Fruit fly (Drosophila melanogaster) whole organism, embryonic: ENCODE measurements around the gene CG16903.

Source experiments
- Aef1 ChIP-seq: fragments of 200-800 bp; sonication (Bioruptor generic); IDR thresholded peaks from 3 replicates; pipeline ENCODE4 v1.3.6; 2022; ENCODE audit warnings: missing biosample characterization, missing genetic modification characterization
- CG10321 ChIP-seq: fragments of 200-800 bp; sonication (Bioruptor generic); IDR thresholded peaks from 2 replicates; pipeline ENCODE4 v1.3.6; 2022; ENCODE audit warnings: missing biosample characterization, missing genetic modification characterization
- CG11456 ChIP-seq: fragments of 200-800 bp; sonication (Bioruptor generic); IDR thresholded peaks from 3 replicates; pipeline ENCODE4 v1.3.6; 2022; ENCODE audit warnings: missing biosample characterization, missing genetic modification characterization
- CG11696 ChIP-seq: fragments of 200-800 bp; sonication (Bioruptor generic); IDR thresholded peaks from 2 replicates; pipeline ENCODE4 v1.3.6; 2022; ENCODE audit warnings: missing biosample characterization, missing genetic modification characterization
- CG12299 ChIP-seq: fragments of 200-800 bp; sonication (Bioruptor generic); optimal IDR thresholded peaks from 2 replicates; lab custom pipeline; 2018; ENCODE audit warnings: missing biosample characterization, mild to moderate bottlenecking, missing genetic modification characterization
- CG12942 ChIP-seq: fragments of 200-800 bp; sonication (Bioruptor generic); optimal IDR thresholded peaks from 3 replicates; lab custom pipeline; 2016; ENCODE audit warnings: missing biosample characterization, missing genetic modification characterization
- CG13894 ChIP-seq: fragments of 200-800 bp; sonication (Bioruptor generic); optimal IDR thresholded peaks from 3 replicates; lab custom pipeline; 2018; ENCODE audit warnings: missing biosample characterization, mild to moderate bottlenecking, missing genetic modification characterization, moderate library complexity
- CG14441 ChIP-seq: fragments of 200-800 bp; sonication (Bioruptor generic); IDR thresholded peaks from 2 replicates; pipeline ENCODE4 v1.3.6; 2022; ENCODE audit warnings: missing biosample characterization, missing genetic modification characterization
- CG15073 ChIP-seq: fragments of 200-800 bp; sonication (Bioruptor generic); optimal IDR thresholded peaks from 2 replicates; lab custom pipeline; 2016; ENCODE audit warnings: missing biosample characterization, missing genetic modification characterization
- CG15514 ChIP-seq: fragments of 200-800 bp; sonication (Bioruptor generic); optimal IDR thresholded peaks from 3 replicates; lab custom pipeline; 2017; ENCODE audit warnings: missing biosample characterization, missing genetic modification characterization, mild to moderate bottlenecking, moderate library complexity, missing genetic modification reagents
- CG1647 ChIP-seq: fragments of 200-800 bp; sonication (Bioruptor generic); optimal IDR thresholded peaks from 3 replicates; lab custom pipeline; 2016; ENCODE audit warnings: missing biosample characterization, missing genetic modification characterization
- CG18764 ChIP-seq: fragments of 200-800 bp; sonication (Bioruptor generic); optimal IDR thresholded peaks from 3 replicates; lab custom pipeline; 2016; ENCODE audit warnings: missing biosample characterization, missing genetic modification characterization
- CG2199 ChIP-seq: fragments of 200-800 bp; sonication (Bioruptor generic); IDR thresholded peaks from 3 replicates; pipeline ENCODE4 v1.3.6; 2022; ENCODE audit warnings: missing biosample characterization, missing genetic modification characterization
- CG42726 ChIP-seq: fragments of 200-800 bp; sonication (Bioruptor generic); IDR thresholded peaks from 2 replicates; pipeline ENCODE4 v1.3.6; 2022; ENCODE audit warnings: missing biosample characterization, missing genetic modification characterization; ENCODE audit not compliant: partially characterized antibody
- CG4617 ChIP-seq: fragments of 200-800 bp; sonication (Bioruptor generic); optimal IDR thresholded peaks from 3 replicates; lab custom pipeline; 2016; ENCODE audit warnings: missing biosample characterization, missing genetic modification characterization, borderline replicate concordance
- CG5180 ChIP-seq: fragments of 200-800 bp; sonication (Bioruptor generic); optimal IDR thresholded peaks from 3 replicates; lab custom pipeline; 2017; ENCODE audit warnings: missing biosample characterization, missing genetic modification characterization, mild to moderate bottlenecking, moderate library complexity, missing genetic modification reagents
- CG6254 ChIP-seq: fragments of 200-800 bp; sonication (Bioruptor generic); optimal IDR thresholded peaks from 3 replicates; lab custom pipeline; 2017; ENCODE audit warnings: mild to moderate bottlenecking, missing biosample characterization, missing genetic modification reagents, missing genetic modification characterization
- CG9609 ChIP-seq: fragments of 200-800 bp; sonication (Bioruptor generic); optimal IDR thresholded peaks from 3 replicates; lab custom pipeline; 2016; ENCODE audit warnings: missing biosample characterization, missing genetic modification characterization
- CG9727 ChIP-seq: fragments of 200-800 bp; sonication (Bioruptor generic); optimal IDR thresholded peaks from 3 replicates; lab custom pipeline; 2017; ENCODE audit warnings: missing biosample characterization, mild to moderate bottlenecking, missing genetic modification characterization
- Camta ChIP-seq: fragments of 200-800 bp; sonication (Bioruptor generic); optimal IDR thresholded peaks from 2 replicates; lab custom pipeline; 2016; ENCODE audit warnings: missing biosample characterization, missing genetic modification characterization
- Deaf1 ChIP-seq: fragments of 200-800 bp; optimal IDR thresholded peaks from 3 replicates; lab custom pipeline; 2019; ENCODE audit warnings: missing biosample characterization, mild to moderate bottlenecking, missing genetic modification characterization, moderate library complexity
- Gug ChIP-seq: fragments of 200-800 bp; sonication (Bioruptor generic); IDR thresholded peaks from 4 replicates; pipeline ENCODE4 v1.3.6; 2022; ENCODE audit warnings: missing biosample characterization, missing genetic modification characterization
- Hey ChIP-seq: fragments of 200-800 bp; sonication (Bioruptor generic); optimal IDR thresholded peaks from 3 replicates; lab custom pipeline; 2018; ENCODE audit warnings: missing biosample characterization, mild to moderate bottlenecking, missing genetic modification characterization
- Lpt ChIP-seq: fragments of >200 bp; optimal IDR thresholded peaks from 2 replicates; lab custom pipeline; 2018; ENCODE audit warnings: missing biosample characterization, missing genetic modification characterization
- MBD-R2 ChIP-seq: fragments of 200-800 bp; sonication (Bioruptor generic); IDR thresholded peaks from 2 replicates; pipeline ENCODE4 v1.3.6; 2022; ENCODE audit warnings: missing biosample characterization, missing genetic modification characterization
- Mes4 ChIP-seq: fragments of 200-800 bp; sonication (Bioruptor generic); optimal IDR thresholded peaks from 2 replicates; lab custom pipeline; 2016; ENCODE audit warnings: missing biosample characterization, missing genetic modification characterization
- NK7.1 ChIP-seq: fragments of 200-800 bp; sonication (Bioruptor generic); optimal IDR thresholded peaks from 3 replicates; lab custom pipeline; 2016; ENCODE audit warnings: missing biosample characterization, missing genetic modification characterization
- Pdp1 ChIP-seq, 2 experiments: fragments of 200-800 bp; sonication (Bioruptor generic); optimal IDR thresholded peaks; 3 replicates each; lab custom pipeline; 2016; ENCODE audit warnings: missing biosample characterization in 2 of 2, missing genetic modification characterization in 2 of 2, mild to moderate bottlenecking in 1 of 2, moderate library complexity in 1 of 2
- Scr ChIP-seq: fragments of 200-800 bp; sonication (Bioruptor generic); IDR thresholded peaks from 2 replicates; pipeline ENCODE4 v1.3.6; 2022; ENCODE audit warnings: missing biosample characterization, missing genetic modification characterization; ENCODE audit not compliant: partially characterized antibody
- TFAM ChIP-seq: fragments of 200-800 bp; sonication (Bioruptor generic); optimal IDR thresholded peaks from 2 replicates; lab custom pipeline; 2017; ENCODE audit warnings: missing biosample characterization, missing genetic modification characterization, inconsistent platforms
- Xrp1 ChIP-seq: fragments of 200-800 bp; sonication (Bioruptor generic); IDR thresholded peaks from 2 replicates; pipeline ENCODE4 v1.3.6; 2022; ENCODE audit warnings: missing biosample characterization, missing genetic modification characterization
- ab ChIP-seq: fragments of 200-800 bp; sonication (Bioruptor generic); optimal IDR thresholded peaks from 2 replicates; lab custom pipeline; 2016; ENCODE audit warnings: missing biosample characterization, missing genetic modification characterization
- ewg ChIP-seq: fragments of 200-800 bp; sonication (Bioruptor generic); optimal IDR thresholded peaks from 3 replicates; lab custom pipeline; 2017; ENCODE audit warnings: mild to moderate bottlenecking, missing biosample characterization, missing genetic modification reagents, missing genetic modification characterization
- eyg ChIP-seq: fragments of 200-800 bp; sonication (Bioruptor generic); optimal IDR thresholded peaks from 3 replicates; lab custom pipeline; 2016; ENCODE audit warnings: missing biosample characterization, missing genetic modification characterization
- fru ChIP-seq: fragments of >200 bp; optimal IDR thresholded peaks from 2 replicates; lab custom pipeline; 2017
- ftz-f1 ChIP-seq: fragments of 200-800 bp; sonication (Bioruptor generic); optimal IDR thresholded peaks from 2 replicates; lab custom pipeline; 2016; ENCODE audit warnings: missing biosample characterization, missing genetic modification characterization
- gro ChIP-seq: fragments of 200-800 bp; sonication (Bioruptor generic); optimal IDR thresholded peaks from 2 replicates; lab custom pipeline; 2016; ENCODE audit warnings: missing biosample characterization, missing genetic modification characterization
- hkb ChIP-seq, 2 experiments: fragments of 200-800 bp in 1 of 2; fragments of >200 bp in 1 of 2; sonication (Bioruptor generic) in 1 of 2; IDR thresholded peaks in 1 of 2; optimal IDR thresholded peaks in 1 of 2; 2 replicates each; pipeline versions ENCODE4 v1.3.6 to Lab custom; 2017 to 2022; ENCODE audit warnings: missing biosample characterization in 1 of 2, missing genetic modification characterization in 1 of 2
- kay ChIP-seq: fragments of 200-800 bp; sonication (Bioruptor generic); optimal IDR thresholded peaks from 2 replicates; lab custom pipeline; 2016; ENCODE audit warnings: missing biosample characterization, missing genetic modification characterization
- kni ChIP-seq: fragments of 200-800 bp; sonication (Bioruptor generic); optimal IDR thresholded peaks from 3 replicates; lab custom pipeline; 2017; ENCODE audit warnings: mild to moderate bottlenecking, missing biosample characterization, missing genetic modification reagents, missing genetic modification characterization
- nau ChIP-seq: fragments of 200-800 bp; sonication (Bioruptor generic); optimal IDR thresholded peaks from 3 replicates; lab custom pipeline; 2017; ENCODE audit warnings: missing biosample characterization, mild to moderate bottlenecking, missing genetic modification characterization, missing genetic modification reagents
- peb ChIP-seq: fragments of 200-800 bp; sonication (Bioruptor generic); IDR thresholded peaks from 2 replicates; pipeline ENCODE4 v1.3.6; 2022; ENCODE audit warnings: missing biosample characterization, missing genetic modification characterization
- pita ChIP-seq: fragments of 200-800 bp; sonication (Bioruptor generic); optimal IDR thresholded peaks from 2 replicates; lab custom pipeline; 2017; ENCODE audit warnings: missing biosample characterization, mild to moderate bottlenecking, missing genetic modification characterization
- run ChIP-seq: fragments of 200-800 bp; sonication (Bioruptor generic); optimal IDR thresholded peaks from 3 replicates; lab custom pipeline; 2018; ENCODE audit warnings: missing biosample characterization, mild to moderate bottlenecking, missing genetic modification characterization
- sens ChIP-seq: fragments of 200-800 bp; sonication (Bioruptor generic); peaks from one replicate; lab custom pipeline; 2016; ENCODE audit warnings: missing biosample characterization, missing genetic modification characterization
- sisA ChIP-seq: fragments of 200-800 bp; sonication (Bioruptor generic); IDR thresholded peaks from 2 replicates; pipeline ENCODE4 v1.3.6; 2022; ENCODE audit warnings: missing biosample characterization, missing genetic modification characterization
- sr ChIP-seq: fragments of 200-800 bp; sonication (Bioruptor generic); IDR thresholded peaks from 3 replicates; pipeline ENCODE4 v1.3.6; 2022; ENCODE audit warnings: missing biosample characterization, missing genetic modification characterization
- ssp ChIP-seq: fragments of 200-800 bp; sonication (Bioruptor generic); IDR thresholded peaks from 2 replicates; pipeline ENCODE4 v1.3.6; 2022; ENCODE audit warnings: missing biosample characterization, missing genetic modification characterization

CG16903 gene

dm6 chrX:2123013-2123964, 43.1 kb upstream of the CG16903 start, which contains the start of gene ph-d (continued):
- TF ChIP-seq Scr (GFP tag; lab: Robert Waterston, UW): no peak
- TF ChIP-seq Mes4 (GFP tag; lab: Kevin White, UChicago): peak; percentile 41
- TF ChIP-seq CG12942 (GFP tag; lab: Kevin White, UChicago): no peak
- TF ChIP-seq Deaf1: peak; percentile 84
- peak; percentile 24; the same call in 1 of the 2 replicates for TF ChIP-seq ssp (GFP tag; lab: Robert Waterston, UW)
- peak; percentile 48 for TF ChIP-seq sisA (GFP tag; lab: Robert Waterston, UW)
- no peak for TF ChIP-seq fru (lab: Kevin White, UChicago)
- no peak for TF ChIP-seq ab (GFP tag; lab: Kevin White, UChicago)
- TF ChIP-seq CG15514 (GFP tag; lab: Kevin White, UChicago): peak; percentile 53
- TF ChIP-seq MBD-R2 (GFP tag; lab: Robert Waterston, UW): peak; percentile 18; the same call in 1 of the 2 replicates
- TF ChIP-seq Aef1: peak; percentile 37; the same call in 1 of the 3 replicates
- TF ChIP-seq sens (GFP tag; lab: Kevin White, UChicago): peak; percentile 92
- TF ChIP-seq CG11696 (GFP tag; lab: Robert Waterston, UW): 0 out of 2 replicates have a peak, but pooled peaks have one; percentile 31
- TF ChIP-seq CG5180 (GFP tag; lab: Kevin White, UChicago): peak; percentile 45
- TF ChIP-seq CG11456 (GFP tag; lab: Robert Waterston, UW): peak; percentile 39; the same call in 1 of the 3 replicates
- peak in 1 of 2 experiments; percentile 27 for TF ChIP-seq Pdp1 (GFP tag; optimal IDR thresholded peaks at IDR 0.05; lab: Kevin White, UChicago)
- TF ChIP-seq CG10321 (GFP tag; lab: Robert Waterston, UW): peak; percentile 98
- TF ChIP-seq Hey (tag; lab: Kevin White, UChicago): peak; percentile 43
- TF ChIP-seq CG15073 (GFP tag; lab: Kevin White, UChicago): no peak
- no peak for TF ChIP-seq Gug (GFP tag; lab: Robert Waterston, UW)
- TF ChIP-seq nau (GFP tag; lab: Kevin White, UChicago): peak; percentile 47
- TF ChIP-seq ftz-f1 (GFP tag; lab: Kevin White, UChicago): peak; percentile 47
- TF ChIP-seq CG9727 (GFP tag; lab: Kevin White, UChicago): peak; percentile 51
- no peak for TF ChIP-seq kay
- peak; percentile 87 for TF ChIP-seq Lpt (GFP tag; lab: Kevin White, UChicago)
- TF ChIP-seq CG12299 (tag; lab: Kevin White, UChicago): peak; percentile 56
- no peak for TF ChIP-seq CG6254 (GFP tag; lab: Kevin White, UChicago)
- no peak for TF ChIP-seq Camta (GFP tag; lab: Kevin White, UChicago)
- TF ChIP-seq gro (GFP tag; lab: Kevin White, UChicago): peak; percentile 30
- no peak for TF ChIP-seq sr
- no peak for TF ChIP-seq hkb (optimal IDR thresholded peaks at IDR 0.05; lab: Kevin White, UChicago)
- TF ChIP-seq hkb (GFP tag; IDR thresholded peaks at IDR 0.05; lab: Robert Waterston, UW): peak; percentile 60
- TF ChIP-seq run (tag; lab: Kevin White, UChicago): no peak
- peak; percentile 3 for TF ChIP-seq NK7.1 (GFP tag; lab: Kevin White, UChicago)
- peak; percentile 99 for TF ChIP-seq kni (GFP tag; lab: Kevin White, UChicago)
- TF ChIP-seq CG18764 (GFP tag; lab: Kevin White, UChicago): no peak
- peak; percentile 54; the same call in 1 of the 2 replicates for TF ChIP-seq Xrp1 (GFP tag; lab: Robert Waterston, UW)
- no peak for TF ChIP-seq peb (GFP tag; lab: Robert Waterston, UW)
- TF ChIP-seq CG14441 (GFP tag; lab: Robert Waterston, UW): no peak
- no peak for TF ChIP-seq CG4617
- no peak for TF ChIP-seq TFAM
- TF ChIP-seq pita (GFP tag; lab: Kevin White, UChicago): no peak
- no peak for TF ChIP-seq CG9609 (GFP tag; lab: Kevin White, UChicago)
- peak; percentile 33 for TF ChIP-seq CG1647 (GFP tag; lab: Kevin White, UChicago)
- TF ChIP-seq CG2199 (GFP tag; lab: Robert Waterston, UW): peak; percentile 42; the same call in 1 of the 3 replicates
- TF ChIP-seq CG13894 (tag; lab: Kevin White, UChicago): peak; percentile 65
- TF ChIP-seq eyg (GFP tag; lab: Kevin White, UChicago): no peak
- peak; percentile 86 for TF ChIP-seq ewg (GFP tag; lab: Kevin White, UChicago)
- no peak for TF ChIP-seq CG42726
